Worm (Caenorhabditis elegans): ENCODE results near the gene F22E5.22.
"Not testable (repeated sequence)": the region's sequence is repeated elsewhere in the genome, so short reads cannot be mapped to it uniquely, and the experiment has no call there.

F22E5.22 gene

ce11 chrII:2665081-2665480 is 625 bp upstream of the F22E5.22 start, which contains the start of gene F22E5.2:
Gene F22E5.2 (plus strand): TSS chrII:2665381.
- peak; percentile 26 for TF ChIP-seq aha-1 (tag)

- not testable (repeated sequence) for TF ChIP-seq php-3 (GFP tag; IDR thresholded peaks at IDR 0.05); nhr-6 (tag; optimal IDR thresholded peaks at IDR 0.05); nhr-10 (tag; optimal IDR thresholded peaks at IDR 0.05)
Observed at ce11 chrII:2672320-2672719, 6.6 kb downstream of the F22E5.22 start, which contains the start of gene sri-57. Gene sri-57 (minus strand): TSS chrII:2672420.

- not testable (repeated sequence) for TF ChIP-seq pha-4 (GFP tag; IDR thresholded peaks at IDR 0.05); pha-4 (tag; optimal IDR thresholded peaks at IDR 0.05); nhr-11 (tag; optimal IDR thresholded peaks at IDR 0.05); fos-1 (tag; optimal IDR thresholded peaks at IDR 0.05)
Observed at ce11 chrII:2673534-2673933, 7.8 kb downstream of the F22E5.22 start, which contains the start of the genes F22E5.20 and F22E5.1. Gene F22E5.20 (minus strand): TSS chrII:2673634. Gene F22E5.1 (plus strand): TSS chrII:2673775.

DNA sequence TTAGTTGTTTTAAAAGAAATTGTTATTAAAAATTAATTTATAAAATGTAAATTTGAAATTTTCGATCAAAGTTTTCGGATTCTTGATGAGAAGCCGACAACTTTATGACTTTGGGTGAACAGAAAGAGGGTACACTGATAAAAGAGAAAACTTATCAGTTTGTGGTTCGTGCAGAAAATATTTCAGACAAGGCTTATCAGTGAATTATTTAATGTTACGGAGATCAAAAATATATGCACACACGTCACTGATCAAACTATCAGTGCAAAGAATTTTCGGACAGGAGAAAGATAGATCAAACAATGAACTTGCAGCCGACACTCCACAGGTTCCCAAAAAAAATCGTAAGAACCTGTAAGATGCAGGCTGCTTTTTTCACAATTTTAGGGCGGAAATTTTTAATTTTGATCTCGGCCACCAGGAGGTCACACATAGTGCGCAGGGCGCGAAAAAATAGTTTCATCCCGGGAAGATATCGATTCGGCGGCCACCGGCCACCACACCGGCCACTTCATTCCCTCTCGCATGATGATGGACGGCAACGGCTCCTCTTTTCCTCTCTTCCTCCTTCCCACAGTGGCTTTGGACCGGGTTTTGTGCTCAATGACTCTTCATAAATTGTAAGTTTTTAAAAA is 11.9 kb downstream of the F22E5.22 start, which contains the start of gene F22E5.17:
Gene F22E5.17 (plus strand): TSS at position 508 of the 635 bp plus-strand sequence.
- TF ChIP-seq nhr-48 (tag; optimal IDR thresholded peaks at IDR 0.05) (peak; percentile 33), dmd-6 (GFP tag; IDR thresholded peaks at IDR 0.05) (peak; percentile 92), lin-1 (GFP tag; IDR thresholded peaks at IDR 0.05) (0 out of 2 replicates have a peak, but pooled peaks have one; percentile 12), pqm-1 (tag; optimal IDR thresholded peaks at IDR 0.05) (peak; percentile 94), hlh-11 (tag; optimal IDR thresholded peaks at IDR 0.05) (peak; percentile 63), jun-1 (tag; optimal IDR thresholded peaks at IDR 0.05) (no peak), zfp-3 (GFP tag; conservative IDR thresholded peaks at IDR 0.05) (no peak), nhr-28 (tag; optimal IDR thresholded peaks at IDR 0.05) (peak; percentile 88), php-3 (GFP tag; IDR thresholded peaks at IDR 0.05) (peak; percentile 48; the same call in 1 of the 2 replicates), nhr-102 (tag; optimal IDR thresholded peaks at IDR 0.05) (peak; percentile 22), nhr-77 (tag; optimal IDR thresholded peaks at IDR 0.05) (peak; percentile 7), zfp-2 (tag; optimal IDR thresholded peaks at IDR 0.05) (no peak), snpc-4 (tag; optimal IDR thresholded peaks at IDR 0.05) (no peak), egl-43 (GFP tag; IDR thresholded peaks at IDR 0.05) (0 out of 2 replicates have a peak, but pooled peaks have one; percentile 41), unc-39 (tag; optimal IDR thresholded peaks at IDR 0.05) (no peak), mdt-29 (GFP tag; IDR thresholded peaks at IDR 0.05) (no peak)

- TF ChIP-seq aha-1 (tag) (peak; percentile 36), vab-7 (GFP tag; IDR thresholded peaks at IDR 0.05) (no peak)
Observed at ce11 chrII:2681118-2681517, 15.4 kb downstream of the F22E5.22 start, which contains the start of gene F34D6.1. Gene F34D6.1 (minus strand): TSS chrII:2681218.

- TF ChIP-seq hmg-1.1 (GFP tag; IDR thresholded peaks at IDR 0.05) (no peak), nhr-48 (tag; optimal IDR thresholded peaks at IDR 0.05) (no peak), tag-97 (GFP tag; IDR thresholded peaks at IDR 0.05) (no peak), lin-1 (GFP tag; IDR thresholded peaks at IDR 0.05) (no peak), zip-2 (tag; optimal IDR thresholded peaks at IDR 0.05) (no peak), D1046.2 (GFP tag; IDR thresholded peaks at IDR 0.05) (no peak)
Observed at ce11 chrII:2684208-2684607, 18.5 kb downstream of the F22E5.22 start, which contains the start of gene ceh-87. Gene ceh-87 (minus strand): TSS chrII:2684308.

DNA sequence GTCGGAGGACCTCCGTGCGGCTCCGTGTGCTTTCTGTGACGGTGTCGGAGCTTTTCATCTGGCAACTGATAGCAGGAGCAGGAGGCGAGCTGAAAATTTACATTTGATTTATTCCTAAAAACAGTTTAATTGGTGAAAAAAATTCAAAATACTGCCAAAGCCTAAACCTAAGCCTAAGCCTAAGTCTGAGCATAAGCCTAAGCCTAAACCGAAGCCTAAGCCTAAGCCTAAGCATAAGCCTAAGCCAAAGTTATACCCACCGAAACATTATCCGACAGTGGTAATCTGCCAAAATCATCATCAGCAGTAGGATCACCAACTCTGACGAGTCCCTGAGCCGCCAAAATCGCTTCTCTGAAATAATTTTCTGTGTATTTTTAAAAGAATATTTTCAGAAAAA is 19.1 kb downstream of the F22E5.22 start:
- peak; percentile 96 for TF ChIP-seq aha-1 (tag)
- no peak for TF ChIP-seq F10B5.3 (tag; optimal IDR thresholded peaks at IDR 0.05)

Data from whole organism, L4 larva.